Fruit fly (Drosophila melanogaster) whole organism, embryonic: ENCODE measurements around the gene Prtl99C.
A peak's percentile ranks its signal among the peaks of the same experiment; 100 is the strongest.

Source experiments
- Adf1 ChIP-seq: fragments of 200-800 bp; sonication (Bioruptor generic); IDR thresholded peaks from 2 replicates; pipeline ENCODE4 v1.3.6; 2022; ENCODE audit warnings: missing biosample characterization, missing genetic modification characterization
- B-H2 ChIP-seq: fragments of 200-800 bp; sonication (Bioruptor generic); optimal IDR thresholded peaks from 2 replicates; lab custom pipeline; 2018; ENCODE audit warnings: missing biosample characterization, mild to moderate bottlenecking, missing genetic modification characterization
- CG10431 ChIP-seq: fragments of 200-800 bp; sonication (Bioruptor generic); optimal IDR thresholded peaks from 3 replicates; lab custom pipeline; 2018; ENCODE audit warnings: missing biosample characterization, mild to moderate bottlenecking, missing genetic modification characterization
- CG11456 ChIP-seq: fragments of 200-800 bp; sonication (Bioruptor generic); IDR thresholded peaks from 3 replicates; pipeline ENCODE4 v1.3.6; 2022; ENCODE audit warnings: missing biosample characterization, missing genetic modification characterization
- CG12769 ChIP-seq: fragments of 200-800 bp; sonication (Bioruptor generic); optimal IDR thresholded peaks from 2 replicates; lab custom pipeline; 2019; ENCODE audit warnings: missing biosample characterization, mild to moderate bottlenecking, missing genetic modification characterization, moderate library complexity
- CG13123 ChIP-seq: fragments of 200-800 bp; sonication (Bioruptor generic); optimal IDR thresholded peaks from 2 replicates; lab custom pipeline; 2016; ENCODE audit warnings: missing biosample characterization, missing genetic modification characterization
- CG14014 ChIP-seq: fragments of 200-800 bp; sonication (Bioruptor generic); IDR thresholded peaks from 2 replicates; pipeline ENCODE4 v1.3.6; 2022; ENCODE audit warnings: missing biosample characterization, missing genetic modification characterization
- CG15269 ChIP-seq: fragments of 200-800 bp; sonication (Bioruptor generic); optimal IDR thresholded peaks from 2 replicates; lab custom pipeline; 2018; ENCODE audit warnings: missing biosample characterization, mild to moderate bottlenecking, missing genetic modification characterization, moderate library complexity
- CG16863 ChIP-seq: fragments of 200-800 bp; sonication (Bioruptor generic); optimal IDR thresholded peaks from 3 replicates; lab custom pipeline; 2016; ENCODE audit warnings: missing biosample characterization, missing genetic modification characterization
- CG17361 ChIP-seq: fragments of 200-800 bp; sonication (Bioruptor generic); IDR thresholded peaks from 3 replicates; pipeline ENCODE4 v1.3.6; 2022; ENCODE audit warnings: missing biosample characterization, missing genetic modification characterization
- CG18011 ChIP-seq: fragments of 200-800 bp; sonication (Bioruptor generic); optimal IDR thresholded peaks from 2 replicates; lab custom pipeline; 2017; ENCODE audit warnings: missing biosample characterization, missing genetic modification characterization, mild to moderate bottlenecking, moderate library complexity, missing genotype
- CG2199 ChIP-seq: fragments of 200-800 bp; sonication (Bioruptor generic); IDR thresholded peaks from 3 replicates; pipeline ENCODE4 v1.3.6; 2022; ENCODE audit warnings: missing biosample characterization, missing genetic modification characterization
- CG33213 ChIP-seq: fragments of 200-800 bp; sonication (Bioruptor generic); optimal IDR thresholded peaks from 3 replicates; lab custom pipeline; 2016; ENCODE audit warnings: missing biosample characterization, missing genetic modification characterization
- CG3995 ChIP-seq: fragments of 200-800 bp; sonication (Bioruptor generic); optimal IDR thresholded peaks from 3 replicates; lab custom pipeline; 2016; ENCODE audit warnings: missing biosample characterization, missing genetic modification characterization
- CG4282 ChIP-seq: fragments of 200-800 bp; sonication (Bioruptor generic); optimal IDR thresholded peaks from 2 replicates; lab custom pipeline; 2016; ENCODE audit warnings: missing biosample characterization, missing genetic modification characterization
- CG4730 ChIP-seq: fragments of 200-800 bp; sonication (Bioruptor generic); IDR thresholded peaks from 2 replicates; pipeline ENCODE4 v1.3.6; 2022; ENCODE audit warnings: missing biosample characterization, missing genetic modification characterization
- CG4820 ChIP-seq: fragments of 200-800 bp; sonication (Bioruptor generic); optimal IDR thresholded peaks from 3 replicates; lab custom pipeline; 2016; ENCODE audit warnings: missing biosample characterization, missing genetic modification characterization
- CG6683 ChIP-seq: fragments of 200-800 bp; sonication (Bioruptor generic); optimal IDR thresholded peaks from 2 replicates; lab custom pipeline; 2017; ENCODE audit warnings: missing biosample characterization, mild to moderate bottlenecking, missing genetic modification characterization, missing genetic modification reagents
- CG8089 ChIP-seq: fragments of 200-800 bp; sonication (Bioruptor generic); optimal IDR thresholded peaks from 3 replicates; lab custom pipeline; 2016; ENCODE audit warnings: missing biosample characterization, missing genetic modification characterization
- CG8281 ChIP-seq: fragments of 200-800 bp; sonication (Bioruptor generic); optimal IDR thresholded peaks from 2 replicates; lab custom pipeline; 2018; ENCODE audit warnings: missing biosample characterization, mild to moderate bottlenecking, missing genetic modification characterization, moderate library complexity
- CG8944 ChIP-seq: fragments of 200-800 bp; sonication (Bioruptor generic); optimal IDR thresholded peaks from 3 replicates; lab custom pipeline; 2016; ENCODE audit warnings: missing biosample characterization, missing genetic modification characterization
- CG9932 ChIP-seq: fragments of 200-800 bp; sonication (Bioruptor generic); IDR thresholded peaks from 2 replicates; pipeline ENCODE4 v1.3.6; 2022; ENCODE audit warnings: missing biosample characterization, missing genetic modification characterization
- E2f1 ChIP-seq: fragments of 200-800 bp; sonication (Bioruptor generic); IDR thresholded peaks from 2 replicates; pipeline ENCODE4 v1.3.6; 2022; ENCODE audit warnings: missing biosample characterization, missing genetic modification characterization
- Hr78 ChIP-seq, 2 experiments: fragments of 200-800 bp in 1 of 2; fragments of >200 bp in 1 of 2; sonication (Bioruptor generic) in 1 of 2; optimal IDR thresholded peaks; 2 replicates each; lab custom pipeline; 2017 to 2019; ENCODE audit warnings: missing biosample characterization in 2 of 2, missing genetic modification characterization in 2 of 2, mild to moderate bottlenecking in 1 of 2, moderate library complexity in 1 of 2
- Jarid2 ChIP-seq: fragments of 200-800 bp; sonication (Bioruptor generic); optimal IDR thresholded peaks from 3 replicates; lab custom pipeline; 2017; ENCODE audit warnings: mild to moderate bottlenecking, missing biosample characterization, missing genetic modification reagents, missing genetic modification characterization
- MESR4 ChIP-seq: fragments of 200-800 bp; sonication (Bioruptor generic); optimal IDR thresholded peaks from 2 replicates; lab custom pipeline; 2018; ENCODE audit warnings: missing biosample characterization, mild to moderate bottlenecking, missing genetic modification characterization, moderate library complexity
- Med ChIP-seq: fragments of 200-800 bp; sonication (Bioruptor generic); peaks from one replicate; lab custom pipeline; 2016; ENCODE audit warnings: missing biosample characterization, missing genetic modification characterization, mild to moderate bottlenecking, inconsistent platforms, moderate library complexity
- Neu2 ChIP-seq: fragments of 200-800 bp; sonication (Bioruptor generic); optimal IDR thresholded peaks from 3 replicates; lab custom pipeline; 2016; ENCODE audit warnings: missing biosample characterization, missing genetic modification characterization, borderline replicate concordance
- Nf-YA ChIP-seq: fragments of 200-800 bp; sonication (Bioruptor generic); IDR thresholded peaks from 2 replicates; pipeline ENCODE4 v1.3.6; 2022; ENCODE audit warnings: missing biosample characterization, missing genetic modification characterization
- Nf-YC ChIP-seq: fragments of 200-800 bp; optimal IDR thresholded peaks from 3 replicates; lab custom pipeline; 2019; ENCODE audit warnings: missing biosample characterization, mild to moderate bottlenecking, missing genetic modification characterization, moderate library complexity
- Sry-δ ChIP-seq: fragments of 200-800 bp; sonication (Bioruptor generic); optimal IDR thresholded peaks from 2 replicates; lab custom pipeline; 2016; ENCODE audit warnings: missing biosample characterization, missing genetic modification characterization
- bigmax ChIP-seq: fragments of 200-800 bp; sonication (Bioruptor generic); optimal IDR thresholded peaks from 2 replicates; lab custom pipeline; 2018; ENCODE audit warnings: missing biosample characterization, mild to moderate bottlenecking, missing genetic modification characterization
- bowl ChIP-seq: fragments of 200-800 bp; sonication (Bioruptor generic); IDR thresholded peaks from 2 replicates; pipeline ENCODE4 v1.3.6; 2022; ENCODE audit warnings: missing biosample characterization, missing genetic modification characterization
- cas ChIP-seq: fragments of 200-800 bp; sonication (Bioruptor generic); IDR thresholded peaks from 2 replicates; pipeline ENCODE4 v1.3.6; 2022; ENCODE audit warnings: missing biosample characterization, missing genetic modification characterization
- corto ChIP-seq: fragments of 200-800 bp; sonication (Bioruptor generic); optimal IDR thresholded peaks from 2 replicates; lab custom pipeline; 2016; ENCODE audit warnings: missing biosample characterization, mild to moderate bottlenecking, missing genetic modification characterization, moderate library complexity
- da ChIP-seq: fragments of 200-800 bp; sonication (Bioruptor generic); optimal IDR thresholded peaks from 2 replicates; lab custom pipeline; 2016; ENCODE audit warnings: missing biosample characterization, missing genetic modification characterization
- dmrt11E ChIP-seq: fragments of 200-800 bp; sonication (Bioruptor generic); optimal IDR thresholded peaks from 3 replicates; lab custom pipeline; 2018; ENCODE audit warnings: missing biosample characterization, mild to moderate bottlenecking, missing genetic modification characterization, moderate library complexity
- dmrt99B ChIP-seq: fragments of 200-800 bp; sonication (Bioruptor generic); optimal IDR thresholded peaks from 2 replicates; lab custom pipeline; 2018; ENCODE audit warnings: missing biosample characterization, mild to moderate bottlenecking, missing genetic modification characterization, moderate library complexity
- en ChIP-seq: fragments of 200-800 bp; sonication (Bioruptor generic); optimal IDR thresholded peaks from 2 replicates; lab custom pipeline; 2016; ENCODE audit warnings: missing biosample characterization, missing genetic modification characterization
- fu2 ChIP-seq: fragments of 200-800 bp; sonication (Bioruptor generic); optimal IDR thresholded peaks from 2 replicates; lab custom pipeline; 2016; ENCODE audit warnings: missing biosample characterization, missing genetic modification characterization
- lilli ChIP-seq: fragments of 200-800 bp; sonication (Bioruptor generic); optimal IDR thresholded peaks from 3 replicates; lab custom pipeline; 2016; ENCODE audit warnings: missing biosample characterization, missing genetic modification characterization
- pum ChIP-seq: fragments of 200-800 bp; sonication (Bioruptor generic); optimal IDR thresholded peaks from 2 replicates; lab custom pipeline; 2016; ENCODE audit warnings: missing biosample characterization, missing genetic modification characterization
- ranshi ChIP-seq: fragments of 200-800 bp; sonication (Bioruptor generic); IDR thresholded peaks from 2 replicates; pipeline ENCODE4 v1.3.6; 2022; ENCODE audit warnings: missing biosample characterization, missing genetic modification characterization
- tin ChIP-seq: fragments of 200-800 bp; sonication (Bioruptor generic); optimal IDR thresholded peaks from 3 replicates; lab custom pipeline; 2016; ENCODE audit warnings: missing biosample characterization, missing genetic modification characterization
- trh ChIP-seq: fragments of 200-800 bp; sonication (Bioruptor generic); optimal IDR thresholded peaks from 2 replicates; lab custom pipeline; 2016; ENCODE audit warnings: missing biosample characterization, missing genetic modification characterization
- vfl ChIP-seq: fragments of 200-800 bp; sonication (Bioruptor generic); optimal IDR thresholded peaks from 2 replicates; lab custom pipeline; 2016; ENCODE audit warnings: missing biosample characterization, missing genetic modification characterization
- vnd ChIP-seq: fragments of 200-800 bp; sonication (Bioruptor generic); IDR thresholded peaks from 3 replicates; pipeline ENCODE4 v1.3.6; 2022; ENCODE audit warnings: missing biosample characterization, missing genetic modification characterization; ENCODE audit not compliant: partially characterized antibody
- zen ChIP-seq: fragments of 200-800 bp; sonication (Bioruptor generic); optimal IDR thresholded peaks from 3 replicates; lab custom pipeline; 2018; ENCODE audit warnings: missing biosample characterization, mild to moderate bottlenecking, missing genetic modification characterization, moderate library complexity

Prtl99C gene

DNA sequence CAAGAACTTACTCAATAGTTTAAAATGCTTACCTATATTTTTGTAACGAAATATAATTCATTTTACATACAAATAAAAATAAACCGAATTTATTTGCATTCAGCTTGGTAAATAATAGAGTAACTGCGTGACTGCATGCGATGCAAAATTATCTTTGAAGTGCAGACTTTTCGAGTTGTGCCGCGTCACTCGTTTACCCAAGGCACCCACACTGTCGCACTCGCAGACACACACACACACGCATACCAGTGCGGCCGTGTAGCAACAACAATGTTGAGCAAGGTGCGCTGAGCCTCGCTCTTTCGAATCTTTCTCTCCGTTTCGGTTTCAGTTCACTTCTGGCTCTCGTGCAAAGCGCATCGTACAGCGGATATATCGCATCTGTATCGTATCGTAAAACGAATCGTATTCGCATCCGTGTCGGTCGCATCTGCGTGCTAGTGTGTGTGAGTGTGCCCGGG is 41.0 kb downstream of the Prtl99C start, which contains the start of gene CG31038 (continued):
- TF ChIP-seq en (GFP tag; lab: Kevin White, UChicago) (no peak), CG4282 (GFP tag; lab: Kevin White, UChicago) (no peak), pum (GFP tag; lab: Kevin White, UChicago) (no peak), da (GFP tag; lab: Kevin White, UChicago) (no peak), bowl (GFP tag; lab: Robert Waterston, UW) (no peak), CG4730 (GFP tag; lab: Robert Waterston, UW) (no peak), vfl (GFP tag; lab: Kevin White, UChicago) (no peak), CG11456 (GFP tag; lab: Robert Waterston, UW) (no peak), CG8281 (tag; lab: Kevin White, UChicago) (no peak), vnd (GFP tag; lab: Robert Waterston, UW) (no peak), B-H2 (GFP tag; lab: Kevin White, UChicago) (no peak), corto (GFP tag; lab: Kevin White, UChicago) (peak; percentile 34), CG17361 (no peak), Hr78 (GFP tag; optimal IDR thresholded peaks at IDR 0.05; lab: Kevin White, UChicago) (peak in 1 of 2 experiments; percentile 38), CG13123 (GFP tag; lab: Kevin White, UChicago) (no peak), bigmax (no peak), Neu2 (GFP tag; lab: Kevin White, UChicago) (no peak), CG10431 (GFP tag; lab: Kevin White, UChicago) (no peak), CG8089 (GFP tag; lab: Kevin White, UChicago) (no peak), CG16863 (GFP tag; lab: Kevin White, UChicago) (no peak), fu2 (GFP tag; lab: Kevin White, UChicago) (no peak), CG18011 (GFP tag; lab: Kevin White, UChicago) (no peak), Nf-YC (tag; lab: Kevin White, UChicago) (no peak), trh (no peak), CG4820 (GFP tag; lab: Kevin White, UChicago) (no peak), zen (tag; lab: Kevin White, UChicago) (no peak), CG33213 (GFP tag; lab: Kevin White, UChicago) (no peak), CG12769 (tag; lab: Kevin White, UChicago) (peak; percentile 37), Med (GFP tag; lab: Kevin White, UChicago) (peak; percentile 88), lilli (GFP tag; lab: Kevin White, UChicago) (no peak), CG15269 (tag; lab: Kevin White, UChicago) (peak; percentile 3), Adf1 (GFP tag; lab: Robert Waterston, UW) (0 out of 2 replicates have a peak, but pooled peaks have one; percentile 7), cas (GFP tag; lab: Robert Waterston, UW) (no peak), CG9932 (GFP tag; lab: Robert Waterston, UW) (no peak), E2f1 (no peak), CG3995 (GFP tag; lab: Kevin White, UChicago) (no peak), dmrt11E (tag; lab: Kevin White, UChicago) (no peak), Sry-δ (GFP tag; lab: Kevin White, UChicago) (no peak), CG14014 (GFP tag; lab: Robert Waterston, UW) (no peak), CG2199 (GFP tag; lab: Robert Waterston, UW) (no peak), ranshi (GFP tag; lab: Robert Waterston, UW) (peak; percentile 25; the same call in 1 of the 2 replicates), CG8944 (GFP tag; lab: Kevin White, UChicago) (no peak), tin (GFP tag; lab: Kevin White, UChicago) (no peak), dmrt99B (tag; lab: Kevin White, UChicago) (peak; percentile 40), MESR4 (peak; percentile 15), Nf-YA (GFP tag; lab: Robert Waterston, UW) (no peak), Jarid2 (GFP tag; lab: Kevin White, UChicago) (peak; percentile 96), CG6683 (GFP tag; lab: Kevin White, UChicago) (no peak)
